Worm (Caenorhabditis elegans) whole organism, late embryonic: Measurements from ENCODE around the gene srb-18.

Source experiments
- F13H6.1 ChIP-seq: sonication (generic microtip); optimal IDR thresholded peaks from 2 replicates; lab custom pipeline; 2016; ENCODE audit warnings: missing genetic modification characterization, missing compliant biosample characterization
- K09A11.1 ChIP-seq: sonication (generic microtip); optimal IDR thresholded peaks from 2 replicates; lab custom pipeline; 2017; ENCODE audit warnings: antibody characterized with exemption, mild to moderate bottlenecking, missing genetic modification characterization, missing compliant biosample characterization; ENCODE audit not compliant: insufficient read depth
- T23F11.4 ChIP-seq: fragments of 200-800 bp; sonication (Bioruptor generic); optimal IDR thresholded peaks from 2 replicates; lab custom pipeline; 2018; ENCODE audit warnings: mild to moderate bottlenecking, missing genetic modification characterization, missing compliant biosample characterization
- Y22D7AL.16 ChIP-seq: sonication (generic microtip); optimal IDR thresholded peaks from 2 replicates; lab custom pipeline; 2016; ENCODE audit warnings: missing genetic modification characterization, missing compliant biosample characterization
- ama-1 ChIP-seq: fragments of 150-350 bp; optimal IDR thresholded peaks from 2 replicates; lab custom pipeline; 2014
- ceh-19 ChIP-seq: fragments of 200-800 bp; sonication (Bioruptor generic); optimal IDR thresholded peaks from 2 replicates; lab custom pipeline; 2018; ENCODE audit warnings: mild to moderate bottlenecking, missing genetic modification characterization, missing compliant biosample characterization
- ceh-24 ChIP-seq: sonication (generic microtip); optimal IDR thresholded peaks from 2 replicates; lab custom pipeline; 2016; ENCODE audit warnings: mild to moderate bottlenecking, missing genetic modification characterization, missing compliant biosample characterization
- ceh-30 ChIP-seq: fragments of 150-350 bp; optimal IDR thresholded peaks from 2 replicates; lab custom pipeline; 2014; ENCODE audit warnings: missing biosample characterization, missing genetic modification characterization
- ceh-9 ChIP-seq: sonication (generic microtip); optimal IDR thresholded peaks from 2 replicates; lab custom pipeline; 2016; ENCODE audit warnings: mild to moderate bottlenecking, missing genetic modification characterization, inconsistent platforms, missing compliant biosample characterization
- che-1 ChIP-seq: sonication (generic microtip); optimal IDR thresholded peaks from 2 replicates; lab custom pipeline; 2016; ENCODE audit warnings: mild to moderate bottlenecking, missing genetic modification characterization, missing compliant biosample characterization
- dmd-4 ChIP-seq: sonication (generic microtip); optimal IDR thresholded peaks from 2 replicates; lab custom pipeline; 2016; ENCODE audit warnings: borderline replicate concordance, missing genetic modification characterization, missing compliant biosample characterization
- elt-4 ChIP-seq: sonication (generic microtip); optimal IDR thresholded peaks from 2 replicates; lab custom pipeline; 2016; ENCODE audit warnings: missing genetic modification characterization, missing compliant biosample characterization
- ets-4 ChIP-seq: sonication (generic microtip); optimal IDR thresholded peaks from 2 replicates; lab custom pipeline; 2016; ENCODE audit warnings: missing genetic modification characterization, missing compliant biosample characterization
- fkh-10 ChIP-seq: fragments of 150-350 bp; optimal IDR thresholded peaks from 2 replicates; lab custom pipeline; 2014; ENCODE audit warnings: missing biosample characterization, missing genetic modification reagents, missing genetic modification characterization
- hlh-13 ChIP-seq: fragments of 200-800 bp; sonication (Bioruptor generic); optimal IDR thresholded peaks from 2 replicates; lab custom pipeline; 2018; ENCODE audit warnings: mild to moderate bottlenecking, missing genetic modification characterization, missing compliant biosample characterization
- hlh-15 ChIP-seq: sonication (generic microtip); optimal IDR thresholded peaks from 2 replicates; lab custom pipeline; 2016; ENCODE audit warnings: missing genetic modification characterization, missing compliant biosample characterization
- hlh-30 ChIP-seq: sonication (generic microtip); optimal IDR thresholded peaks from 2 replicates; lab custom pipeline; 2017; ENCODE audit warnings: antibody characterized with exemption, missing genetic modification characterization, missing compliant biosample characterization; ENCODE audit not compliant: insufficient read depth
- hlh-6 ChIP-seq: sonication (generic microtip); optimal IDR thresholded peaks from 2 replicates; lab custom pipeline; 2016; ENCODE audit warnings: missing genotype, missing genetic modification characterization, missing compliant biosample characterization
- hlh-8 ChIP-seq: sonication (generic microtip); optimal IDR thresholded peaks from 2 replicates; lab custom pipeline; 2016; ENCODE audit warnings: missing genotype, missing genetic modification characterization, missing compliant biosample characterization
- lim-6 ChIP-seq: sonication (generic microtip); optimal IDR thresholded peaks from 2 replicates; lab custom pipeline; 2016; ENCODE audit warnings: missing genetic modification characterization, missing compliant biosample characterization
- madf-2 ChIP-seq: sonication (generic microtip); optimal IDR thresholded peaks from 2 replicates; lab custom pipeline; 2017; ENCODE audit warnings: missing genetic modification characterization, missing compliant biosample characterization
- nfya-1 ChIP-seq: sonication (generic microtip); optimal IDR thresholded peaks from 2 replicates; lab custom pipeline; 2017; ENCODE audit warnings: missing genetic modification characterization, mild to moderate bottlenecking, missing compliant biosample characterization, antibody characterized with exemption, moderate library complexity
- nhr-11 ChIP-seq: fragments of 150-350 bp; optimal IDR thresholded peaks from 2 replicates; lab custom pipeline; 2014; ENCODE audit warnings: missing biosample characterization, missing genetic modification characterization
- nhr-232 ChIP-seq: sonication (generic microtip); optimal IDR thresholded peaks from 2 replicates; lab custom pipeline; 2016; ENCODE audit warnings: missing genetic modification characterization, missing compliant biosample characterization
- npax-4 ChIP-seq: sonication (generic microtip); optimal IDR thresholded peaks from 2 replicates; lab custom pipeline; 2016; ENCODE audit warnings: missing genetic modification characterization, missing compliant biosample characterization
- odd-2 ChIP-seq: sonication (generic microtip); optimal IDR thresholded peaks from 2 replicates; lab custom pipeline; 2017; ENCODE audit warnings: antibody characterized with exemption, mild to moderate bottlenecking, missing genetic modification characterization, missing compliant biosample characterization
- pat-9 ChIP-seq: fragments of 200-800 bp; sonication (Bioruptor generic); optimal IDR thresholded peaks from 2 replicates; lab custom pipeline; 2018; ENCODE audit warnings: mild to moderate bottlenecking, missing genetic modification characterization, moderate library complexity, missing compliant biosample characterization
- pha-2 ChIP-seq: sonication (generic microtip); optimal IDR thresholded peaks from 2 replicates; lab custom pipeline; 2017; ENCODE audit warnings: mild to moderate bottlenecking, missing genetic modification characterization, missing compliant biosample characterization
- pros-1 ChIP-seq: fragments of 150-350 bp; optimal IDR thresholded peaks from 2 replicates; lab custom pipeline; 2014; ENCODE audit warnings: missing biosample characterization, missing genetic modification reagents, missing genetic modification characterization
- ref-2 ChIP-seq: sonication (generic microtip); optimal IDR thresholded peaks from 2 replicates; lab custom pipeline; 2016; ENCODE audit warnings: missing genetic modification characterization, missing compliant biosample characterization
- rnt-1 ChIP-seq: sonication (generic microtip); optimal IDR thresholded peaks from 2 replicates; lab custom pipeline; 2016; ENCODE audit warnings: missing genetic modification characterization, missing compliant biosample characterization
- sox-2 ChIP-seq: fragments of 200-800 bp; sonication (Bioruptor generic); IDR thresholded peaks from 2 replicates; pipeline ENCODE4 v1.3.6; 2022; ENCODE audit warnings: missing genetic modification reagents, missing genetic modification characterization, missing compliant biosample characterization
- syd-9 ChIP-seq: sonication (generic microtip); optimal IDR thresholded peaks from 2 replicates; lab custom pipeline; 2016; ENCODE audit warnings: mild to moderate bottlenecking, missing genetic modification characterization, moderate library complexity, missing compliant biosample characterization
- ztf-16 ChIP-seq: sonication (generic microtip); optimal IDR thresholded peaks from 2 replicates; lab custom pipeline; 2017; ENCODE audit warnings: missing genetic modification characterization, missing compliant biosample characterization

srb-18 gene

ce11 chrV:7490340-7490739 lies 24.7 kb upstream of the srb-18 start, which contains the start of gene srbc-9:
TSS of gene srbc-9 (minus strand) at chrV:7490440.
- no peak for TF ChIP-seq rnt-1 (tag; lab: Kevin White, UChicago)
- TF ChIP-seq npax-4 (tag; lab: Kevin White, UChicago): no peak
- no peak for TF ChIP-seq hlh-15
- no peak for TF ChIP-seq K09A11.1 (tag; lab: Kevin White, UChicago)
- no peak for TF ChIP-seq nhr-11 (tag; lab: Kevin White, UChicago)
- TF ChIP-seq ceh-9: no peak
- no peak for TF ChIP-seq fkh-10 (GFP tag; lab: Kevin White, UChicago)

- TF ChIP-seq sox-2 (GFP tag; lab: Robert Waterston, UW) (no peak), hlh-30 (tag; lab: Kevin White, UChicago) (no peak), ref-2 (no peak), madf-2 (tag; lab: Kevin White, UChicago) (no peak), pat-9 (tag; lab: Kevin White, UChicago) (no peak), ceh-24 (tag; lab: Kevin White, UChicago) (no peak), ama-1 (lab: Kevin White, UChicago) (no peak), ets-4 (tag; lab: Kevin White, UChicago) (no peak), dmd-4 (tag; lab: Kevin White, UChicago) (no peak), pros-1 (tag; lab: Kevin White, UChicago) (no peak)
- TF ChIP-seq, all 69 proteins: peak for 0
These were observed 22.1 kb upstream of the srb-18 start, which contains the start of gene srbc-10 for ce11 chrV:7492924-7493323. TSS of gene srbc-10 (minus strand) at chrV:7493024.

- TF ChIP-seq nhr-232 (tag; lab: Kevin White, UChicago) (no peak), hlh-13 (GFP tag; lab: Kevin White, UChicago) (no peak), ama-1 (lab: Kevin White, UChicago) (no peak), T23F11.4 (GFP tag; lab: Kevin White, UChicago) (no peak), hlh-6 (tag; lab: Kevin White, UChicago) (no peak), hlh-30 (tag; lab: Kevin White, UChicago) (no peak), odd-2 (no peak), Y22D7AL.16 (tag; lab: Kevin White, UChicago) (no peak), F13H6.1 (tag; lab: Kevin White, UChicago) (no peak), nhr-11 (tag; lab: Kevin White, UChicago) (no peak), syd-9 (no peak), ceh-19 (GFP tag; lab: Kevin White, UChicago) (no peak), nfya-1 (tag; lab: Kevin White, UChicago) (no peak)
- TF ChIP-seq, all 69 proteins: peak for 0
These were observed 19.9 kb upstream of the srb-18 start, which contains the start of gene srbc-11 for ce11 chrV:7495189-7495588. TSS of gene srbc-11 (minus strand) at chrV:7495289.

- no peak for TF ChIP-seq che-1 (tag; lab: Kevin White, UChicago)
- no peak for TF ChIP-seq pha-2 (tag; lab: Kevin White, UChicago)
- no peak for TF ChIP-seq hlh-15
- TF ChIP-seq odd-2: no peak
- no peak for TF ChIP-seq ceh-19 (GFP tag; lab: Kevin White, UChicago)
- no peak for TF ChIP-seq nhr-11 (tag; lab: Kevin White, UChicago)
- no peak for TF ChIP-seq dmd-4 (tag; lab: Kevin White, UChicago)
These were observed 17.6 kb upstream of the srb-18 start, which contains the start of gene srh-79 for ce11 chrV:7497440-7497839. TSS of gene srh-79 (plus strand) at chrV:7497740.

ce11 chrV:7501194-7501593 lies 13.8 kb upstream of the srb-18 start:
- no peak for TF ChIP-seq lim-6
- no peak for TF ChIP-seq elt-4 (tag; lab: Kevin White, UChicago)
- no peak for TF ChIP-seq ceh-30 (tag; lab: Kevin White, UChicago)
- no peak for TF ChIP-seq ceh-24 (tag; lab: Kevin White, UChicago)
- no peak for TF ChIP-seq hlh-8
- no peak for TF ChIP-seq ztf-16 (tag; lab: Kevin White, UChicago)
